Worm (Caenorhabditis elegans) whole organism, L1 larva: ENCODE data around the gene Y41D4A.7.

Experiments
- C04F5.9 ChIP-seq: sonication (generic microtip); optimal IDR thresholded peaks from 2 replicates; lab custom pipeline; 2016; ENCODE audit warnings: missing genetic modification characterization, missing compliant biosample characterization
- F16B12.6 ChIP-seq: fragments of 150-350 bp; optimal IDR thresholded peaks from 2 replicates; lab custom pipeline; 2014; ENCODE audit warnings: missing biosample characterization, missing genetic modification characterization
- aha-1 ChIP-seq: fragments of 150-350 bp; optimal IDR thresholded peaks from 2 replicates; lab custom pipeline; 2014; ENCODE audit warnings: missing biosample characterization, missing genetic modification characterization
- aly-2 ChIP-seq: fragments of 150-350 bp; optimal IDR thresholded peaks from 2 replicates; lab custom pipeline; 2014; ENCODE audit warnings: missing biosample characterization, missing genetic modification characterization
- ceh-8 ChIP-seq: fragments of 200-800 bp; sonication (Bioruptor generic); optimal IDR thresholded peaks from 2 replicates; lab custom pipeline; 2018; ENCODE audit warnings: mild to moderate bottlenecking, missing genetic modification characterization, moderate library complexity, missing compliant biosample characterization
- ceh-88 ChIP-seq: fragments of 200-800 bp; sonication (Bioruptor generic); IDR thresholded peaks from 2 replicates; pipeline ENCODE4 v1.3.6; 2022; ENCODE audit warnings: missing genetic modification characterization, missing compliant biosample characterization
- ceh-90 ChIP-seq: sonication (generic microtip); optimal IDR thresholded peaks from 2 replicates; lab custom pipeline; 2016; ENCODE audit warnings: missing genetic modification characterization, missing compliant biosample characterization
- dpl-1 ChIP-seq, 3 experiments: fragments of 150-350 bp in 2 of 3; sonication (generic microtip) in 1 of 3; optimal IDR thresholded peaks; 2 replicates each; lab custom pipeline; 2014 to 2017; ENCODE audit warnings: missing biosample characterization in 3 of 3, missing genetic modification characterization in 3 of 3, missing genetic modification reagents in 3 of 3
- dsc-1 ChIP-seq: sonication (generic microtip); optimal IDR thresholded peaks from 2 replicates; lab custom pipeline; 2016; ENCODE audit warnings: mild to moderate bottlenecking, missing genetic modification characterization, missing compliant biosample characterization
- efl-1 ChIP-seq, 4 experiments: fragments of 150-350 bp; optimal IDR thresholded peaks in 3 of 4; peaks in 1 of 4; 1 replicate in 1 of 4; 2 replicates in 3 of 4; lab custom pipeline; 2014; ENCODE audit warnings: missing biosample characterization in 2 of 4, missing genetic modification characterization in 2 of 4, missing genetic modification reagents in 2 of 4
- efl-3 ChIP-seq: fragments of 200-800 bp; sonication (Bioruptor generic); optimal IDR thresholded peaks from 2 replicates; lab custom pipeline; 2018; ENCODE audit warnings: mild to moderate bottlenecking, missing genetic modification characterization, missing compliant biosample characterization
- elt-2 ChIP-seq: sonication (generic microtip); optimal IDR thresholded peaks from 2 replicates; lab custom pipeline; 2016; ENCODE audit warnings: missing genetic modification characterization, mild to moderate bottlenecking, inconsistent platforms, missing compliant biosample characterization, missing genetic modification reagents
- elt-3 ChIP-seq, 6 experiments: fragments of 150-350 bp in 1 of 6; sonication (generic microtip); optimal IDR thresholded peaks; 2 replicates each; lab custom pipeline; 2017 to 2018; ENCODE audit warnings: missing biosample characterization in 6 of 6, missing genetic modification characterization in 6 of 6, inconsistent platforms in 1 of 6
- fkh-4 ChIP-seq: sonication (generic microtip); optimal IDR thresholded peaks from 2 replicates; lab custom pipeline; 2016; ENCODE audit warnings: missing compliant biosample characterization, missing genetic modification characterization, borderline replicate concordance
- fkh-8 ChIP-seq: sonication (generic microtip); optimal IDR thresholded peaks from 2 replicates; lab custom pipeline; 2016; ENCODE audit warnings: mild to moderate bottlenecking, missing genetic modification characterization, missing compliant biosample characterization
- hlh-17 ChIP-seq: fragments of 200-800 bp; sonication (Bioruptor generic); optimal IDR thresholded peaks from 2 replicates; lab custom pipeline; 2018; ENCODE audit warnings: missing genetic modification characterization, mild to moderate bottlenecking, missing compliant biosample characterization, moderate library complexity, borderline replicate concordance
- hlh-4 ChIP-seq: sonication (generic microtip); optimal IDR thresholded peaks from 2 replicates; lab custom pipeline; 2016; ENCODE audit warnings: mild to moderate bottlenecking, missing genetic modification characterization, missing compliant biosample characterization
- irx-1 ChIP-seq: sonication (generic microtip); optimal IDR thresholded peaks from 2 replicates; lab custom pipeline; 2016; ENCODE audit warnings: missing genetic modification characterization, missing compliant biosample characterization
- isw-1 ChIP-seq: fragments of 200-800 bp; sonication (Bioruptor generic); IDR thresholded peaks from 2 replicates; pipeline ENCODE4 v1.3.6; 2022; ENCODE audit warnings: missing genetic modification characterization, missing compliant biosample characterization
- jun-1 ChIP-seq: fragments of 150-350 bp; optimal IDR thresholded peaks from 2 replicates; lab custom pipeline; 2014; ENCODE audit warnings: missing biosample characterization, missing genetic modification reagents, missing genetic modification characterization
- lin-13 ChIP-seq: fragments of 150-350 bp; optimal IDR thresholded peaks from 2 replicates; lab custom pipeline; 2014; ENCODE audit warnings: missing biosample characterization, missing genetic modification reagents, missing genetic modification characterization
- lin-14 ChIP-seq: fragments of 200-800 bp; sonication (Bioruptor generic); optimal IDR thresholded peaks from 2 replicates; lab custom pipeline; 2018; ENCODE audit warnings: mild to moderate bottlenecking, missing genetic modification characterization, moderate library complexity, missing compliant biosample characterization
- lin-15B ChIP-seq: fragments of 150-350 bp; sonication (generic microtip); optimal IDR thresholded peaks from 3 replicates; lab custom pipeline; 2014; ENCODE audit warnings: missing biosample characterization, missing genetic modification characterization
- lin-35 ChIP-seq, 2 experiments: fragments of 150-350 bp; optimal IDR thresholded peaks; 2 replicates each; lab custom pipeline; 2014; ENCODE audit warnings: missing biosample characterization in 2 of 2, missing genetic modification characterization in 2 of 2, missing genetic modification reagents in 2 of 2
- lin-39 ChIP-seq: fragments of 150-350 bp; optimal IDR thresholded peaks from 2 replicates; lab custom pipeline; 2014; ENCODE audit warnings: missing biosample characterization, missing genetic modification reagents, missing genetic modification characterization
- lsy-2 ChIP-seq, 2 experiments: fragments of 150-350 bp; optimal IDR thresholded peaks; 2 replicates each; lab custom pipeline; 2014; ENCODE audit warnings: missing biosample characterization in 2 of 2, missing genetic modification characterization in 2 of 2
- mab-9 ChIP-seq: fragments of 200-800 bp; sonication (Bioruptor generic); IDR thresholded peaks from 2 replicates; pipeline ENCODE4 v1.3.6; 2022; ENCODE audit warnings: missing genetic modification reagents, missing genetic modification characterization, missing compliant biosample characterization
- nhr-11 ChIP-seq: fragments of 150-350 bp; optimal IDR thresholded peaks from 2 replicates; lab custom pipeline; 2014; ENCODE audit warnings: missing biosample characterization, missing genetic modification characterization
- nhr-12 ChIP-seq: sonication (generic microtip); optimal IDR thresholded peaks from 2 replicates; lab custom pipeline; 2017; ENCODE audit warnings: missing biosample characterization, missing genetic modification characterization
- nhr-20 ChIP-seq: sonication (generic microtip); optimal IDR thresholded peaks from 2 replicates; lab custom pipeline; 2016; ENCODE audit warnings: mild to moderate bottlenecking, missing genetic modification characterization, missing compliant biosample characterization
- nhr-237 ChIP-seq: fragments of 150-350 bp; optimal IDR thresholded peaks from 2 replicates; lab custom pipeline; 2014; ENCODE audit warnings: missing biosample characterization, missing genetic modification characterization
- nhr-28 ChIP-seq: fragments of 150-350 bp; optimal IDR thresholded peaks from 2 replicates; lab custom pipeline; 2014; ENCODE audit warnings: missing biosample characterization, missing genetic modification characterization
- nhr-47 ChIP-seq: sonication (generic microtip); optimal IDR thresholded peaks from 2 replicates; lab custom pipeline; 2016; ENCODE audit warnings: mild to moderate bottlenecking, missing genetic modification characterization, moderate library complexity, missing compliant biosample characterization
- nhr-77 ChIP-seq: fragments of 150-350 bp; optimal IDR thresholded peaks from 2 replicates; lab custom pipeline; 2014; ENCODE audit warnings: missing biosample characterization, missing genetic modification characterization
- nhr-84 ChIP-seq: sonication (generic microtip); optimal IDR thresholded peaks from 2 replicates; lab custom pipeline; 2017; ENCODE audit warnings: missing biosample characterization, missing genetic modification characterization
- nhr-90 ChIP-seq: sonication (generic microtip); optimal IDR thresholded peaks from 2 replicates; lab custom pipeline; 2016; ENCODE audit warnings: mild to moderate bottlenecking, missing genetic modification characterization, missing compliant biosample characterization; ENCODE audit not compliant: poor library complexity
- pag-3 ChIP-seq: sonication (generic microtip); optimal IDR thresholded peaks from 2 replicates; lab custom pipeline; 2017; ENCODE audit warnings: missing genetic modification characterization, mild to moderate bottlenecking, missing compliant biosample characterization, antibody characterized with exemption, borderline replicate concordance; ENCODE audit not compliant: insufficient read depth
- pax-3 ChIP-seq: fragments of 200-800 bp; sonication (Bioruptor generic); optimal IDR thresholded peaks from 2 replicates; lab custom pipeline; 2018; ENCODE audit warnings: mild to moderate bottlenecking, missing genetic modification characterization, moderate library complexity, missing compliant biosample characterization
- rnt-1 ChIP-seq: sonication (generic microtip); optimal IDR thresholded peaks from 2 replicates; lab custom pipeline; 2016; ENCODE audit warnings: mild to moderate bottlenecking, missing genetic modification characterization, moderate library complexity, missing compliant biosample characterization
- snpc-4 ChIP-seq: fragments of 150-350 bp; optimal IDR thresholded peaks from 2 replicates; lab custom pipeline; 2014; ENCODE audit warnings: missing biosample characterization, missing genetic modification characterization
- snu-23 ChIP-seq: sonication (generic microtip); optimal IDR thresholded peaks from 2 replicates; lab custom pipeline; 2016; ENCODE audit warnings: missing genetic modification characterization, missing compliant biosample characterization
- sptf-1 ChIP-seq: fragments of 150-350 bp; optimal IDR thresholded peaks from 2 replicates; lab custom pipeline; 2014; ENCODE audit warnings: missing biosample characterization, missing genetic modification characterization
- sup-37 ChIP-seq: fragments of 200-800 bp; sonication (Bioruptor generic); optimal IDR thresholded peaks from 2 replicates; lab custom pipeline; 2018; ENCODE audit warnings: mild to moderate bottlenecking, missing genetic modification characterization, missing compliant biosample characterization
- swsn-7 ChIP-seq: sonication (generic microtip); optimal IDR thresholded peaks from 2 replicates; lab custom pipeline; 2016; ENCODE audit warnings: missing genetic modification characterization, missing compliant biosample characterization
- tbx-2 ChIP-seq: sonication (generic microtip); optimal IDR thresholded peaks from 2 replicates; lab custom pipeline; 2016; ENCODE audit warnings: missing genetic modification characterization, missing compliant biosample characterization
- unc-130 ChIP-seq: fragments of 150-350 bp; optimal IDR thresholded peaks from 2 replicates; lab custom pipeline; 2017; ENCODE audit warnings: missing biosample characterization, missing genetic modification characterization, inconsistent platforms
- unc-86 ChIP-seq: sonication (generic microtip); optimal IDR thresholded peaks from 2 replicates; lab custom pipeline; 2016; ENCODE audit warnings: missing genetic modification characterization, missing compliant biosample characterization
- unc-98 ChIP-seq: fragments of 200-800 bp; sonication (Bioruptor generic); IDR thresholded peaks from 2 replicates; pipeline ENCODE4 v1.3.6; 2022; ENCODE audit warnings: missing genetic modification characterization, missing compliant biosample characterization
- vab-15 ChIP-seq: sonication (generic microtip); optimal IDR thresholded peaks from 2 replicates; lab custom pipeline; 2017; ENCODE audit warnings: missing genotype, mild to moderate bottlenecking, missing genetic modification characterization, missing compliant biosample characterization
- xbp-1 ChIP-seq: sonication (generic microtip); optimal IDR thresholded peaks from 2 replicates; lab custom pipeline; 2016; ENCODE audit warnings: missing genetic modification characterization, missing compliant biosample characterization
- zag-1 ChIP-seq: fragments of 150-350 bp; optimal IDR thresholded peaks from 2 replicates; lab custom pipeline; 2014; ENCODE audit warnings: missing biosample characterization, missing genetic modification characterization
- ztf-11 ChIP-seq, 2 experiments: sonication (generic microtip); optimal IDR thresholded peaks; 2 replicates each; lab custom pipeline; 2016 to 2017; ENCODE audit warnings: missing genetic modification characterization in 2 of 2, missing biosample characterization in 1 of 2, missing compliant biosample characterization in 1 of 2
- ztf-4 ChIP-seq: fragments of 150-350 bp; optimal IDR thresholded peaks from 2 replicates; lab custom pipeline; 2014; ENCODE audit warnings: missing biosample characterization, missing genetic modification characterization

Y41D4A.7 gene

DNA sequence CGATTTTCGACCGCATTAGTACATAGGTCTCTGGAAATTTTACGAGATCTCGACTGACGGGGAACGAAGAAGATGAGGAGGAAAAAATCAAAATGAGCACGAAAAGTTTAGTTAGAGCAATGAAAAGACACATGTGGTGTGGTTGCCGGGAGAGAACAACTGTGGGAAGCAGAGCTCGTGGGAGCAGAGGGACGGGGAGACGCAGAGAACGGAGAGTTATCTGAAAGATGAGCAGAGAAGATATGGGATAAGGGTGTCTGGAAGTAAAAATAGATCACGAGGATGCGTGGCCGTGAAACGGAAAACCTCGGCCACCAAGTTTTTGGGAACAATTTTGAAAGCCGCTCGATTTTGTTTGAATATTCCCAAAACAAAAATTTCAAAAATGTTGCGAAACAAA lies at the start of gene Y41D4A.7:
Y41D4A.7 (minus strand) TSS at position 18 of the 400 bp plus-strand sequence.
- TF ChIP-seq rnt-1 (tag; lab: Kevin White, UChicago) = peak; percentile 88
- no peak for TF ChIP-seq aha-1 (tag; lab: Kevin White, UChicago)
- TF ChIP-seq nhr-77 (tag; lab: Kevin White, UChicago) = no peak
- TF ChIP-seq lin-39 (tag; lab: Kevin White, UChicago) = no peak
- TF ChIP-seq ztf-4 (tag; lab: Kevin White, UChicago) = no peak
- TF ChIP-seq nhr-237 = no peak
- peak; percentile 16 for TF ChIP-seq ceh-90 (tag; lab: Kevin White, UChicago)
- TF ChIP-seq lin-35 (GFP tag; optimal IDR thresholded peaks at IDR 0.05; lab: Kevin White, UChicago) = no peak
- no peak for TF ChIP-seq elt-3 (tag; optimal IDR thresholded peaks at IDR 0.05; lab: Kevin White, UChicago)
- TF ChIP-seq ztf-11 (tag; optimal IDR thresholded peaks at IDR 0.05; lab: Kevin White, UChicago) = no peak
- TF ChIP-seq lin-15B = no peak
- no peak for TF ChIP-seq nhr-11 (tag; lab: Kevin White, UChicago)
- peak; percentile 16 for TF ChIP-seq tbx-2 (tag; lab: Kevin White, UChicago)
- peak; percentile 57 for TF ChIP-seq lin-14 (GFP tag; lab: Kevin White, UChicago)
- peak; percentile 22 for TF ChIP-seq xbp-1 (tag; lab: Kevin White, UChicago)
- no peak for TF ChIP-seq mab-9 (GFP tag; lab: Robert Waterston, UW)
- TF ChIP-seq jun-1 (tag; lab: Kevin White, UChicago) = no peak
- no peak for TF ChIP-seq ceh-8 (GFP tag; lab: Kevin White, UChicago)
- peak; percentile 20 for TF ChIP-seq lin-13 (GFP tag; lab: Kevin White, UChicago)
- no peak for TF ChIP-seq unc-86 (tag; lab: Kevin White, UChicago)
- no peak for TF ChIP-seq irx-1 (tag; lab: Kevin White, UChicago)
- TF ChIP-seq sptf-1 (tag; lab: Kevin White, UChicago) = no peak
- no peak for TF ChIP-seq elt-2
- no peak for TF ChIP-seq zag-1 (tag; lab: Kevin White, UChicago)
- no peak for TF ChIP-seq fkh-8 (tag; lab: Kevin White, UChicago)
- TF ChIP-seq sup-37 (GFP tag; lab: Kevin White, UChicago) = no peak
- TF ChIP-seq fkh-4 = no peak
- peak; percentile 35; the same call in 1 of the 2 replicates for TF ChIP-seq unc-98 (GFP tag; lab: Robert Waterston, UW)
- no peak for TF ChIP-seq hlh-4 (tag; lab: Kevin White, UChicago)
- no peak for TF ChIP-seq nhr-47
- TF ChIP-seq C04F5.9 = no peak
- no peak for TF ChIP-seq isw-1 (GFP tag; lab: Robert Waterston, UW)
- TF ChIP-seq nhr-90 = no peak
- no peak for TF ChIP-seq ceh-88 (GFP tag; lab: Robert Waterston, UW)
- no peak for TF ChIP-seq aly-2 (tag; lab: Kevin White, UChicago)
- TF ChIP-seq efl-1 (optimal IDR thresholded peaks at IDR 0.05; lab: Kevin White, UChicago) = peak in 1 of 2 experiments; percentile 14
- peak in 1 of 2 experiments; percentile 12 for TF ChIP-seq efl-1 (GFP tag; optimal IDR thresholded peaks at IDR 0.05 in 1 of 2; lab: Kevin White, UChicago)
- TF ChIP-seq hlh-17 (GFP tag; lab: Kevin White, UChicago) = no peak
- TF ChIP-seq swsn-7 = peak; percentile 13
- TF ChIP-seq nhr-20 = peak; percentile 27
- no peak for TF ChIP-seq efl-3
- TF ChIP-seq F16B12.6 (tag; lab: Kevin White, UChicago) = no peak
- no peak for TF ChIP-seq pag-3 (tag; lab: Kevin White, UChicago)
- TF ChIP-seq nhr-84 (tag; lab: Kevin White, UChicago) = no peak
- no peak for TF ChIP-seq dpl-1 (GFP tag; optimal IDR thresholded peaks at IDR 0.05; lab: Kevin White, UChicago)
- peak; percentile 49 for TF ChIP-seq snu-23 (GFP tag; lab: Kevin White, UChicago)
- no peak for TF ChIP-seq vab-15
- TF ChIP-seq lsy-2 (tag; optimal IDR thresholded peaks at IDR 0.05; lab: Kevin White, UChicago) = peak; percentile 47 to 49
- no peak for TF ChIP-seq nhr-12 (tag; lab: Kevin White, UChicago)
- no peak for TF ChIP-seq nhr-28 (tag; lab: Kevin White, UChicago)
- TF ChIP-seq pax-3 = no peak
- TF ChIP-seq dsc-1 (tag; lab: Kevin White, UChicago) = peak; percentile 46
- TF ChIP-seq snpc-4 (tag; lab: Kevin White, UChicago) = no peak
- peak; percentile 46 for TF ChIP-seq unc-130 (tag; lab: Kevin White, UChicago)
